Fruit fly (Drosophila melanogaster) whole organism, embryonic: ENCODE measurements around the gene UQCR-6.4L.

Experiments
- Bdp1 ChIP-seq: fragments of 200-800 bp; sonication (Bioruptor generic); optimal IDR thresholded peaks from 3 replicates; lab custom pipeline; 2016; ENCODE audit warnings: missing biosample characterization, missing genetic modification characterization
- CG10267 ChIP-seq: fragments of 200-800 bp; sonication (Bioruptor generic); optimal IDR thresholded peaks from 2 replicates; lab custom pipeline; 2018; ENCODE audit warnings: missing biosample characterization, mild to moderate bottlenecking, missing genetic modification characterization, moderate library complexity
- CG10543 ChIP-seq: fragments of 200-800 bp; sonication (Bioruptor generic); optimal IDR thresholded peaks from 3 replicates; lab custom pipeline; 2017; ENCODE audit warnings: missing biosample characterization, mild to moderate bottlenecking, missing genetic modification characterization, moderate library complexity
- CG10959 ChIP-seq: fragments of 200-800 bp; sonication (Bioruptor generic); IDR thresholded peaks from 2 replicates; pipeline ENCODE4 v1.3.6; 2022; ENCODE audit warnings: missing biosample characterization, missing genetic modification characterization
- CG12155 ChIP-seq: fragments of 200-800 bp; sonication (Bioruptor generic); optimal IDR thresholded peaks from 3 replicates; lab custom pipeline; 2016; ENCODE audit warnings: missing biosample characterization, missing genetic modification characterization
- CG1233 ChIP-seq: fragments of 200-800 bp; sonication (Bioruptor generic); optimal IDR thresholded peaks from 4 replicates; lab custom pipeline; 2018; ENCODE audit warnings: missing biosample characterization, mild to moderate bottlenecking, missing genetic modification characterization
- CG12942 ChIP-seq: fragments of 200-800 bp; sonication (Bioruptor generic); optimal IDR thresholded peaks from 3 replicates; lab custom pipeline; 2016; ENCODE audit warnings: missing biosample characterization, missing genetic modification characterization
- CG13287 ChIP-seq: fragments of 200-800 bp; sonication (Bioruptor generic); IDR thresholded peaks from 2 replicates; pipeline ENCODE4 v1.3.6; 2022; ENCODE audit warnings: missing biosample characterization, missing genetic modification characterization; ENCODE audit not compliant: partially characterized antibody
- CG13775 ChIP-seq: fragments of 200-800 bp; sonication (Bioruptor generic); optimal IDR thresholded peaks from 3 replicates; lab custom pipeline; 2017; ENCODE audit warnings: missing biosample characterization, mild to moderate bottlenecking, missing genetic modification characterization
- CG15696 ChIP-seq: fragments of 200-800 bp; sonication (Bioruptor generic); optimal IDR thresholded peaks from 2 replicates; lab custom pipeline; 2019; ENCODE audit warnings: missing biosample characterization, mild to moderate bottlenecking, missing genetic modification characterization, moderate library complexity
- CG16813 ChIP-seq: fragments of 200-800 bp; sonication (Bioruptor generic); IDR thresholded peaks from 3 replicates; pipeline ENCODE4 v1.3.6; 2022; ENCODE audit warnings: missing biosample characterization, missing genetic modification characterization; ENCODE audit not compliant: partially characterized antibody
- CG17912 ChIP-seq: fragments of 200-800 bp; sonication (Bioruptor generic); optimal IDR thresholded peaks from 2 replicates; lab custom pipeline; 2018; ENCODE audit warnings: missing biosample characterization, mild to moderate bottlenecking, missing genetic modification characterization
- CG18764 ChIP-seq: fragments of 200-800 bp; sonication (Bioruptor generic); optimal IDR thresholded peaks from 3 replicates; lab custom pipeline; 2016; ENCODE audit warnings: missing biosample characterization, missing genetic modification characterization
- CG31388 ChIP-seq: fragments of 200-800 bp; sonication (Bioruptor generic); optimal IDR thresholded peaks from 2 replicates; lab custom pipeline; 2016; ENCODE audit warnings: missing biosample characterization, missing genetic modification characterization
- CG3995 ChIP-seq: fragments of 200-800 bp; sonication (Bioruptor generic); optimal IDR thresholded peaks from 3 replicates; lab custom pipeline; 2016; ENCODE audit warnings: missing biosample characterization, missing genetic modification characterization
- CG5953 ChIP-seq: fragments of 200-800 bp; sonication (Bioruptor generic); IDR thresholded peaks from 2 replicates; pipeline ENCODE4 v1.3.6; 2022; ENCODE audit warnings: missing biosample characterization, missing genetic modification characterization
- CG7271 ChIP-seq: fragments of 200-800 bp; sonication (Bioruptor generic); optimal IDR thresholded peaks from 2 replicates; lab custom pipeline; 2018; ENCODE audit warnings: missing biosample characterization, mild to moderate bottlenecking, missing genetic modification characterization, moderate library complexity
- CG9215 ChIP-seq: fragments of 200-800 bp; sonication (Bioruptor generic); IDR thresholded peaks from 2 replicates; pipeline ENCODE4 v1.3.6; 2022; ENCODE audit warnings: missing biosample characterization, missing genetic modification characterization
- CG9876 ChIP-seq: fragments of 200-800 bp; sonication (Bioruptor generic); optimal IDR thresholded peaks from 2 replicates; lab custom pipeline; 2016; ENCODE audit warnings: missing biosample characterization, missing genetic modification characterization
- Camta ChIP-seq: fragments of 200-800 bp; sonication (Bioruptor generic); optimal IDR thresholded peaks from 2 replicates; lab custom pipeline; 2016; ENCODE audit warnings: missing biosample characterization, missing genetic modification characterization
- Chrac-16 ChIP-seq: fragments of 200-800 bp; sonication (Bioruptor generic); optimal IDR thresholded peaks from 3 replicates; lab custom pipeline; 2016; ENCODE audit warnings: missing biosample characterization, missing genetic modification characterization
- CrebB ChIP-seq: fragments of 200-800 bp; sonication (Bioruptor generic); optimal IDR thresholded peaks from 3 replicates; lab custom pipeline; 2018; ENCODE audit warnings: missing biosample characterization, mild to moderate bottlenecking, missing genetic modification characterization
- Deaf1 ChIP-seq: fragments of 200-800 bp; optimal IDR thresholded peaks from 3 replicates; lab custom pipeline; 2019; ENCODE audit warnings: missing biosample characterization, mild to moderate bottlenecking, missing genetic modification characterization, moderate library complexity
- Dp ChIP-seq: fragments of 200-800 bp; sonication (Bioruptor generic); optimal IDR thresholded peaks from 2 replicates; lab custom pipeline; 2018; ENCODE audit warnings: missing biosample characterization, mild to moderate bottlenecking, missing genetic modification characterization, moderate library complexity
- Dref ChIP-seq: fragments of 200-800 bp; sonication (Bioruptor generic); IDR thresholded peaks from 2 replicates; pipeline ENCODE4 v1.3.6; 2022; ENCODE audit warnings: missing biosample characterization, missing genetic modification characterization
- Hr3 ChIP-seq: fragments of 200-800 bp; sonication (Bioruptor generic); optimal IDR thresholded peaks from 3 replicates; lab custom pipeline; 2016; ENCODE audit warnings: missing biosample characterization, missing genetic modification characterization
- Taf1 ChIP-seq: fragments of 200-800 bp; sonication (Bioruptor generic); IDR thresholded peaks from 2 replicates; pipeline ENCODE4 v1.3.6; 2022; ENCODE audit warnings: missing biosample characterization, missing genetic modification characterization
- ash1 ChIP-seq: fragments of 200-800 bp; sonication (Bioruptor generic); optimal IDR thresholded peaks from 2 replicates; lab custom pipeline; 2018; ENCODE audit warnings: missing biosample characterization, mild to moderate bottlenecking, missing genetic modification characterization
- bbx ChIP-seq: fragments of 200-800 bp; sonication (Bioruptor generic); IDR thresholded peaks from 2 replicates; pipeline ENCODE4 v1.3.6; 2022; ENCODE audit warnings: missing biosample characterization, missing genetic modification characterization; ENCODE audit not compliant: partially characterized antibody
- bsh ChIP-seq, 2 experiments: fragments of 200-800 bp; sonication (Bioruptor generic); optimal IDR thresholded peaks; 2 replicates each; lab custom pipeline; 2017 to 2018; ENCODE audit warnings: mild to moderate bottlenecking in 2 of 2, missing biosample characterization in 2 of 2, missing genetic modification characterization in 2 of 2, moderate library complexity in 1 of 2
- chm ChIP-seq: fragments of 200-800 bp; sonication (Bioruptor generic); IDR thresholded peaks from 2 replicates; pipeline ENCODE4 v1.3.6; 2022; ENCODE audit warnings: missing biosample characterization, missing genetic modification characterization
- chn ChIP-seq: fragments of 200-800 bp; sonication (Bioruptor generic); optimal IDR thresholded peaks from 2 replicates; lab custom pipeline; 2016; ENCODE audit warnings: missing biosample characterization, missing genetic modification characterization
- dpn ChIP-seq, 2 experiments: fragments of 200-800 bp; sonication (Bioruptor generic); optimal IDR thresholded peaks; 3 replicates each; lab custom pipeline; 2016; ENCODE audit warnings: missing biosample characterization in 2 of 2, missing genetic modification characterization in 2 of 2
- fd96Cb ChIP-seq: fragments of 200-800 bp; sonication (Bioruptor generic); optimal IDR thresholded peaks from 2 replicates; lab custom pipeline; 2018; ENCODE audit warnings: missing biosample characterization, mild to moderate bottlenecking, missing genetic modification characterization, moderate library complexity
- gcm2 ChIP-seq: fragments of 200-800 bp; sonication (Bioruptor generic); optimal IDR thresholded peaks from 2 replicates; lab custom pipeline; 2016; ENCODE audit warnings: missing biosample characterization, missing genetic modification characterization
- gro ChIP-seq: fragments of 200-800 bp; sonication (Bioruptor generic); optimal IDR thresholded peaks from 2 replicates; lab custom pipeline; 2016; ENCODE audit warnings: missing biosample characterization, missing genetic modification characterization
- kah ChIP-seq: fragments of 200-800 bp; sonication (Bioruptor generic); optimal IDR thresholded peaks from 2 replicates; lab custom pipeline; 2018; ENCODE audit warnings: missing biosample characterization, mild to moderate bottlenecking, missing genetic modification characterization
- klu ChIP-seq: fragments of 200-800 bp; sonication (Bioruptor generic); IDR thresholded peaks from 2 replicates; pipeline ENCODE4 v1.3.6; 2022; ENCODE audit warnings: missing biosample characterization, missing genetic modification characterization
- lab ChIP-seq: fragments of 200-800 bp; sonication (Bioruptor generic); optimal IDR thresholded peaks from 3 replicates; lab custom pipeline; 2017; ENCODE audit warnings: missing biosample characterization, missing genetic modification characterization, mild to moderate bottlenecking, moderate library complexity, missing genetic modification reagents
- lov ChIP-seq, 2 experiments: fragments of 200-800 bp in 1 of 2; fragments of >200 bp in 1 of 2; sonication (Bioruptor generic) in 1 of 2; IDR thresholded peaks in 1 of 2; optimal IDR thresholded peaks in 1 of 2; 2 replicates in 1 of 2; 3 replicates in 1 of 2; pipeline versions ENCODE4 v1.3.6 to Lab custom; 2017 to 2022; ENCODE audit warnings: missing biosample characterization in 1 of 2, missing genetic modification characterization in 1 of 2
- maf-S ChIP-seq: fragments of 200-800 bp; sonication (Bioruptor generic); optimal IDR thresholded peaks from 2 replicates; lab custom pipeline; 2016; ENCODE audit warnings: missing biosample characterization, missing genetic modification characterization
- pnt ChIP-seq: fragments of 200-800 bp; sonication (Bioruptor generic); optimal IDR thresholded peaks from 3 replicates; lab custom pipeline; 2016; ENCODE audit warnings: missing biosample characterization, missing genetic modification characterization
- prd ChIP-seq, 3 experiments: fragments of >200 bp in 2 of 3; fragments of 200-800 bp in 1 of 3; sonication (Bioruptor generic) in 1 of 3; optimal IDR thresholded peaks in 2 of 3; IDR thresholded peaks in 1 of 3; 2 replicates in 2 of 3; 3 replicates in 1 of 3; pipeline versions ENCODE4 v1.3.6 to Lab custom; 2017 to 2022; ENCODE audit warnings: missing biosample characterization in 1 of 3, missing genetic modification characterization in 1 of 3
- psq ChIP-seq: fragments of 200-800 bp; sonication (Bioruptor generic); optimal IDR thresholded peaks from 2 replicates; lab custom pipeline; 2017; ENCODE audit warnings: missing biosample characterization, missing genetic modification characterization
- sens-2 ChIP-seq: fragments of 200-800 bp; sonication (Bioruptor generic); IDR thresholded peaks from 2 replicates; pipeline ENCODE4 v1.3.6; 2022; ENCODE audit warnings: missing biosample characterization, missing genetic modification characterization
- sqz ChIP-seq: fragments of 200-800 bp; sonication (Bioruptor generic); optimal IDR thresholded peaks from 3 replicates; lab custom pipeline; 2018; ENCODE audit warnings: missing biosample characterization, mild to moderate bottlenecking, missing genetic modification characterization
- tgo ChIP-seq: fragments of 200-800 bp; sonication (Bioruptor generic); IDR thresholded peaks from 3 replicates; pipeline ENCODE4 v1.3.6; 2022; ENCODE audit warnings: missing biosample characterization, missing genetic modification characterization
- unc-4 ChIP-seq: fragments of 200-800 bp; sonication (Bioruptor generic); IDR thresholded peaks from 2 replicates; pipeline ENCODE4 v1.3.6; 2022; ENCODE audit warnings: missing biosample characterization, missing genetic modification characterization; ENCODE audit not compliant: partially characterized antibody
- zen ChIP-seq: fragments of 200-800 bp; sonication (Bioruptor generic); optimal IDR thresholded peaks from 3 replicates; lab custom pipeline; 2018; ENCODE audit warnings: missing biosample characterization, mild to moderate bottlenecking, missing genetic modification characterization, moderate library complexity

Gene UQCR-6.4L

DNA sequence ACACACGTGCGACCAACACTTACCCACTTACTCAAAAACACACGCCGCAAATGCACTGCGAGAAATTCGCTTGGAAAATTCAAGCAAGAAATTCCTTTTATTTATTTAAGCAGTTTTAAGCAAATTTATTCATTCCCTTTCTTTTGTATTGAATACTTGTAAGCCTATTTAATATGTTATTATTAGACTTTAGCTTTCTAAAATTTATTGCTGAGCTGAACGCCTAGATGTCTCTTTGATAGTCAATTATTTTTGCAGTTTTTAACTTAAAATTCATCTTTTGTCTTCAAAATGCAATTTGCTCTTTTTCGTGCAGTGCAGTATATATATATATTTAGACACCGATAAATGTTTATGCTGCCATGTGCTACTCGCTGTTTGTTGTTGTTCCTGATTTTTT, 32.6 kb upstream of the UQCR-6.4L start (continued):
- TF ChIP-seq CG31388 (GFP tag; lab: Kevin White, UChicago): peak; percentile 33
- peak; percentile 69 for TF ChIP-seq sqz (GFP tag; lab: Kevin White, UChicago)
- TF ChIP-seq lov (optimal IDR thresholded peaks at IDR 0.05; lab: Kevin White, UChicago): no peak
- 0 out of 3 replicates have a peak, but pooled peaks have one; percentile 35 for TF ChIP-seq lov (GFP tag; IDR thresholded peaks at IDR 0.05; lab: Robert Waterston, UW)
- TF ChIP-seq CG12155: peak; percentile 65
- peak; percentile 59 for TF ChIP-seq CG15696 (tag; lab: Kevin White, UChicago)
- no peak for TF ChIP-seq CG13287 (GFP tag; lab: Robert Waterston, UW)
- no peak for TF ChIP-seq CG7271 (tag; lab: Kevin White, UChicago)
- peak; percentile 73 for TF ChIP-seq Chrac-16 (GFP tag; lab: Kevin White, UChicago)
- TF ChIP-seq CG10959 (GFP tag; lab: Robert Waterston, UW): no peak
- peak; percentile 53 for TF ChIP-seq kah (GFP tag; lab: Kevin White, UChicago)
- TF ChIP-seq Dref (GFP tag; lab: Robert Waterston, UW): no peak
- no peak for TF ChIP-seq Bdp1
- peak; percentile 62 for TF ChIP-seq pnt (GFP tag; lab: Kevin White, UChicago)
- TF ChIP-seq Taf1 (GFP tag; lab: Robert Waterston, UW): no peak
- 0 out of 2 replicates have a peak, but pooled peaks have one; percentile 12 for TF ChIP-seq CG5953 (GFP tag; lab: Robert Waterston, UW)
- TF ChIP-seq gcm2 (GFP tag; lab: Kevin White, UChicago): peak; percentile 52
- peak; percentile 76 for TF ChIP-seq zen (tag; lab: Kevin White, UChicago)
- TF ChIP-seq psq (GFP tag; lab: Kevin White, UChicago): no peak
- peak; percentile 79 for TF ChIP-seq CG1233 (GFP tag; lab: Kevin White, UChicago)
- TF ChIP-seq CG16813 (GFP tag; lab: Robert Waterston, UW): no peak
- TF ChIP-seq bbx (GFP tag; lab: Robert Waterston, UW): no peak
- TF ChIP-seq maf-S (GFP tag; lab: Kevin White, UChicago): peak; percentile 52
- peak; percentile 75 for TF ChIP-seq Hr3 (GFP tag; lab: Kevin White, UChicago)
- TF ChIP-seq CG9876: peak; percentile 46
- peak; percentile 15 for TF ChIP-seq CG3995 (GFP tag; lab: Kevin White, UChicago)
- peak; percentile 74 for TF ChIP-seq CG10267 (tag; lab: Kevin White, UChicago)
- TF ChIP-seq CG17912 (GFP tag; lab: Kevin White, UChicago): no peak
- TF ChIP-seq chm (GFP tag; lab: Robert Waterston, UW): no peak; the same call in 1 of the 2 replicates
- peak; percentile 66 for TF ChIP-seq Deaf1 (tag; lab: Kevin White, UChicago)
- peak; percentile 75 for TF ChIP-seq Camta (GFP tag; lab: Kevin White, UChicago)
- peak; percentile 67 for TF ChIP-seq CG9215 (GFP tag; lab: Robert Waterston, UW)
- TF ChIP-seq sens-2: no peak
- no peak for TF ChIP-seq gro (GFP tag; lab: Kevin White, UChicago)
- peak; percentile 81 for TF ChIP-seq CG10543 (GFP tag; lab: Kevin White, UChicago)
- TF ChIP-seq CG12942 (GFP tag; lab: Kevin White, UChicago): peak; percentile 49
- peak; percentile 67; the same call in 2 of the 3 replicates for TF ChIP-seq tgo (GFP tag; lab: Robert Waterston, UW)
- TF ChIP-seq CrebB (tag; lab: Kevin White, UChicago): peak; percentile 29
- peak; percentile 63; the same call in 1 of the 2 replicates for TF ChIP-seq klu (GFP tag; lab: Robert Waterston, UW)
- TF ChIP-seq Dp: no peak
- peak; percentile 86 for TF ChIP-seq fd96Cb (tag; lab: Kevin White, UChicago)
- TF ChIP-seq ash1: no peak
- peak in 1 of 2 experiments; percentile 83 for TF ChIP-seq bsh (GFP tag; optimal IDR thresholded peaks at IDR 0.05; lab: Kevin White, UChicago)
- TF ChIP-seq prd (optimal IDR thresholded peaks at IDR 0.05; lab: Kevin White, UChicago): no peak
- peak; percentile 65 for TF ChIP-seq prd (GFP tag; IDR thresholded peaks at IDR 0.05; lab: Robert Waterston, UW)
- no peak for TF ChIP-seq unc-4
- peak; percentile 79 for TF ChIP-seq CG13775 (GFP tag; lab: Kevin White, UChicago)
- TF ChIP-seq dpn (GFP tag; optimal IDR thresholded peaks at IDR 0.05; lab: Kevin White, UChicago): peak; percentile 61 to 72
- TF ChIP-seq lab (GFP tag; lab: Kevin White, UChicago): peak; percentile 85
- TF ChIP-seq CG18764 (GFP tag; lab: Kevin White, UChicago): peak; percentile 59
- TF ChIP-seq chn: peak; percentile 58
